Fruit fly (Drosophila melanogaster) whole organism, embryonic: Measurements from ENCODE around the gene CG42699.

Source experiments
- Atf6 ChIP-seq: fragments of 200-800 bp; sonication (Bioruptor generic); IDR thresholded peaks from 2 replicates; pipeline ENCODE4 v1.3.6; 2022; ENCODE audit warnings: missing biosample characterization, missing genetic modification characterization
- Bgb ChIP-seq: fragments of 200-800 bp; sonication (Bioruptor generic); IDR thresholded peaks from 2 replicates; pipeline ENCODE4 v1.3.6; 2022; ENCODE audit warnings: missing biosample characterization, missing genetic modification characterization; ENCODE audit not compliant: partially characterized antibody
- C15 ChIP-seq: fragments of 200-800 bp; sonication (Bioruptor generic); IDR thresholded peaks from 3 replicates; pipeline ENCODE4 v1.3.6; 2022; ENCODE audit warnings: missing biosample characterization, missing genetic modification characterization
- CG10959 ChIP-seq: fragments of 200-800 bp; sonication (Bioruptor generic); IDR thresholded peaks from 2 replicates; pipeline ENCODE4 v1.3.6; 2022; ENCODE audit warnings: missing biosample characterization, missing genetic modification characterization
- CG10979 ChIP-seq: fragments of 200-800 bp; sonication (Bioruptor generic); optimal IDR thresholded peaks from 2 replicates; lab custom pipeline; 2018; ENCODE audit warnings: missing biosample characterization, mild to moderate bottlenecking, missing genetic modification characterization, moderate library complexity
- CG11504 ChIP-seq: fragments of 200-800 bp; sonication (Bioruptor generic); optimal IDR thresholded peaks from 3 replicates; lab custom pipeline; 2019; ENCODE audit warnings: missing biosample characterization, mild to moderate bottlenecking, missing genetic modification characterization, moderate library complexity
- CG12769 ChIP-seq: fragments of 200-800 bp; sonication (Bioruptor generic); optimal IDR thresholded peaks from 2 replicates; lab custom pipeline; 2019; ENCODE audit warnings: missing biosample characterization, mild to moderate bottlenecking, missing genetic modification characterization, moderate library complexity
- CG13624 ChIP-seq: fragments of 200-800 bp; sonication (Bioruptor generic); optimal IDR thresholded peaks from 2 replicates; lab custom pipeline; 2016; ENCODE audit warnings: missing biosample characterization, missing genetic modification characterization
- CG14014 ChIP-seq: fragments of 200-800 bp; sonication (Bioruptor generic); IDR thresholded peaks from 2 replicates; pipeline ENCODE4 v1.3.6; 2022; ENCODE audit warnings: missing biosample characterization, missing genetic modification characterization
- CG15269 ChIP-seq: fragments of 200-800 bp; sonication (Bioruptor generic); optimal IDR thresholded peaks from 2 replicates; lab custom pipeline; 2018; ENCODE audit warnings: missing biosample characterization, mild to moderate bottlenecking, missing genetic modification characterization, moderate library complexity
- CG16779 ChIP-seq: fragments of 200-800 bp; sonication (Bioruptor generic); IDR thresholded peaks from 2 replicates; pipeline ENCODE4 v1.3.6; 2022; ENCODE audit warnings: missing biosample characterization, missing genetic modification characterization
- CG16815 ChIP-seq: fragments of 200-800 bp; sonication (Bioruptor generic); optimal IDR thresholded peaks from 3 replicates; lab custom pipeline; 2017; ENCODE audit warnings: missing biosample characterization, mild to moderate bottlenecking, missing genetic modification characterization
- CG17612 ChIP-seq: fragments of 200-800 bp; sonication (Bioruptor generic); IDR thresholded peaks from 2 replicates; pipeline ENCODE4 v1.3.6; 2022; ENCODE audit warnings: missing biosample characterization, missing genetic modification characterization
- CG18011 ChIP-seq: fragments of 200-800 bp; sonication (Bioruptor generic); optimal IDR thresholded peaks from 2 replicates; lab custom pipeline; 2017; ENCODE audit warnings: missing biosample characterization, missing genetic modification characterization, mild to moderate bottlenecking, moderate library complexity, missing genotype
- CG2120 ChIP-seq: fragments of 200-800 bp; sonication (Bioruptor generic); optimal IDR thresholded peaks from 3 replicates; lab custom pipeline; 2016; ENCODE audit warnings: missing biosample characterization, missing genetic modification characterization
- CG2129 ChIP-seq: fragments of 200-800 bp; sonication (Bioruptor generic); IDR thresholded peaks from 2 replicates; pipeline ENCODE4 v1.3.6; 2022; ENCODE audit warnings: missing biosample characterization, missing genetic modification characterization; ENCODE audit not compliant: partially characterized antibody
- CG2678 ChIP-seq: fragments of 200-800 bp; sonication (Bioruptor generic); optimal IDR thresholded peaks from 3 replicates; lab custom pipeline; 2019; ENCODE audit warnings: missing biosample characterization, mild to moderate bottlenecking, missing genetic modification characterization, moderate library complexity
- CG3065 ChIP-seq: fragments of 200-800 bp; sonication (Bioruptor generic); optimal IDR thresholded peaks from 2 replicates; lab custom pipeline; 2016; ENCODE audit warnings: missing biosample characterization, missing genetic modification characterization
- CG3281 ChIP-seq: fragments of 200-800 bp; sonication (Bioruptor generic); optimal IDR thresholded peaks from 3 replicates; lab custom pipeline; 2017; ENCODE audit warnings: missing biosample characterization, mild to moderate bottlenecking, missing genetic modification characterization
- CG34376 ChIP-seq: fragments of 200-800 bp; sonication (Bioruptor generic); optimal IDR thresholded peaks from 2 replicates; lab custom pipeline; 2018; ENCODE audit warnings: missing biosample characterization, mild to moderate bottlenecking, missing genetic modification characterization
- CG5180 ChIP-seq: fragments of 200-800 bp; sonication (Bioruptor generic); optimal IDR thresholded peaks from 3 replicates; lab custom pipeline; 2017; ENCODE audit warnings: missing biosample characterization, missing genetic modification characterization, mild to moderate bottlenecking, moderate library complexity, missing genetic modification reagents
- CG7372 ChIP-seq: fragments of 200-800 bp; sonication (Bioruptor generic); IDR thresholded peaks from 2 replicates; pipeline ENCODE4 v1.3.6; 2022; ENCODE audit warnings: missing biosample characterization, missing genetic modification characterization
- CG8281 ChIP-seq: fragments of 200-800 bp; sonication (Bioruptor generic); optimal IDR thresholded peaks from 2 replicates; lab custom pipeline; 2018; ENCODE audit warnings: missing biosample characterization, mild to moderate bottlenecking, missing genetic modification characterization, moderate library complexity
- CG8290 ChIP-seq, 3 experiments: fragments of 200-800 bp; sonication (Bioruptor generic); optimal IDR thresholded peaks; 2 replicates each; lab custom pipeline; 2016 to 2019; ENCODE audit warnings: missing biosample characterization in 3 of 3, missing genetic modification characterization in 3 of 3, mild to moderate bottlenecking in 2 of 3, moderate library complexity in 1 of 3
- Deaf1 ChIP-seq: fragments of 200-800 bp; optimal IDR thresholded peaks from 3 replicates; lab custom pipeline; 2019; ENCODE audit warnings: missing biosample characterization, mild to moderate bottlenecking, missing genetic modification characterization, moderate library complexity
- Dp ChIP-seq: fragments of 200-800 bp; sonication (Bioruptor generic); optimal IDR thresholded peaks from 2 replicates; lab custom pipeline; 2018; ENCODE audit warnings: missing biosample characterization, mild to moderate bottlenecking, missing genetic modification characterization, moderate library complexity
- E2f2 ChIP-seq: fragments of 200-800 bp; sonication (Bioruptor generic); IDR thresholded peaks from 2 replicates; pipeline ENCODE4 v1.3.6; 2022; ENCODE audit warnings: missing biosample characterization, missing genetic modification characterization
- Meics ChIP-seq: fragments of 200-800 bp; sonication (Bioruptor generic); optimal IDR thresholded peaks from 2 replicates; lab custom pipeline; 2017; ENCODE audit warnings: missing biosample characterization, mild to moderate bottlenecking, missing genetic modification characterization
- Nf-YA ChIP-seq: fragments of 200-800 bp; sonication (Bioruptor generic); IDR thresholded peaks from 2 replicates; pipeline ENCODE4 v1.3.6; 2022; ENCODE audit warnings: missing biosample characterization, missing genetic modification characterization
- Trl ChIP-seq, 3 experiments: fragments of >200 bp in 2 of 3; fragments of 200-800 bp in 1 of 3; sonication (Bioruptor generic) in 1 of 3; optimal IDR thresholded peaks; 2 replicates in 1 of 3; 3 replicates in 2 of 3; lab custom pipeline; 2016 to 2017; ENCODE audit warnings: missing biosample characterization in 1 of 3, missing genetic modification characterization in 1 of 3
- Vsx1 ChIP-seq: fragments of 200-800 bp; sonication (Bioruptor generic); optimal IDR thresholded peaks from 2 replicates; lab custom pipeline; 2017; ENCODE audit warnings: missing biosample characterization, mild to moderate bottlenecking, missing genetic modification characterization, missing genetic modification reagents
- Xrp1 ChIP-seq: fragments of 200-800 bp; sonication (Bioruptor generic); IDR thresholded peaks from 2 replicates; pipeline ENCODE4 v1.3.6; 2022; ENCODE audit warnings: missing biosample characterization, missing genetic modification characterization
- al ChIP-seq: fragments of 200-800 bp; sonication (Bioruptor generic); IDR thresholded peaks from 2 replicates; pipeline ENCODE4 v1.3.6; 2022; ENCODE audit warnings: missing biosample characterization, missing genetic modification characterization
- chinmo ChIP-seq: fragments of 200-800 bp; sonication (Bioruptor generic); IDR thresholded peaks from 4 replicates; pipeline ENCODE4 v1.3.6; 2022; ENCODE audit warnings: missing biosample characterization, missing genetic modification characterization; ENCODE audit not compliant: partially characterized antibody
- exex ChIP-seq: fragments of 200-800 bp; sonication (Bioruptor generic); optimal IDR thresholded peaks from 4 replicates; lab custom pipeline; 2018; ENCODE audit warnings: missing biosample characterization, mild to moderate bottlenecking, missing genetic modification characterization, moderate library complexity
- gem ChIP-seq: fragments of 200-800 bp; sonication (Bioruptor generic); optimal IDR thresholded peaks from 2 replicates; lab custom pipeline; 2019; ENCODE audit warnings: missing biosample characterization, mild to moderate bottlenecking, missing genetic modification characterization, moderate library complexity
- ind ChIP-seq: fragments of 200-800 bp; sonication (Bioruptor generic); optimal IDR thresholded peaks from 3 replicates; lab custom pipeline; 2016; ENCODE audit warnings: missing biosample characterization, missing genetic modification characterization
- lab ChIP-seq: fragments of 200-800 bp; sonication (Bioruptor generic); optimal IDR thresholded peaks from 3 replicates; lab custom pipeline; 2017; ENCODE audit warnings: missing biosample characterization, missing genetic modification characterization, mild to moderate bottlenecking, moderate library complexity, missing genetic modification reagents
- lilli ChIP-seq: fragments of 200-800 bp; sonication (Bioruptor generic); optimal IDR thresholded peaks from 3 replicates; lab custom pipeline; 2016; ENCODE audit warnings: missing biosample characterization, missing genetic modification characterization
- lola ChIP-seq, 3 experiments: fragments of >200 bp in 2 of 3; fragments of 200-800 bp in 1 of 3; sonication (Bioruptor generic) in 1 of 3; optimal IDR thresholded peaks; 2 replicates each; lab custom pipeline; 2017 to 2019; ENCODE audit warnings: missing biosample characterization in 3 of 3, missing genetic modification characterization in 3 of 3, mild to moderate bottlenecking in 1 of 3, moderate library complexity in 1 of 3
- otp ChIP-seq: fragments of 200-800 bp; sonication (Bioruptor generic); IDR thresholded peaks from 3 replicates; pipeline ENCODE4, ENCODE4 v1.3.6; 2022; ENCODE audit warnings: missing biosample characterization, missing genetic modification characterization
- row ChIP-seq: fragments of 200-800 bp; sonication (Bioruptor generic); IDR thresholded peaks from 3 replicates; pipeline ENCODE4 v1.3.6; 2022; ENCODE audit warnings: missing biosample characterization, missing genetic modification characterization
- slbo ChIP-seq: fragments of 200-800 bp; sonication (Bioruptor generic); IDR thresholded peaks from 2 replicates; pipeline ENCODE4 v1.3.6; 2022; ENCODE audit warnings: missing biosample characterization, missing genetic modification characterization
- tio ChIP-seq: fragments of 200-800 bp; sonication (Bioruptor generic); optimal IDR thresholded peaks from 2 replicates; lab custom pipeline; 2017; ENCODE audit warnings: missing biosample characterization, missing genetic modification characterization, inconsistent platforms
- z ChIP-seq: fragments of 200-800 bp; sonication (Bioruptor generic); IDR thresholded peaks from 3 replicates; pipeline ENCODE4 v1.3.6; 2022; ENCODE audit warnings: missing biosample characterization, missing genetic modification characterization
- zf30C ChIP-seq: fragments of 200-800 bp; sonication (Bioruptor generic); optimal IDR thresholded peaks from 3 replicates; lab custom pipeline; 2018; ENCODE audit warnings: missing biosample characterization, mild to moderate bottlenecking, missing genetic modification characterization

Gene CG42699

dm6 chrX:5715455-5716227, 48.7 kb upstream of the CG42699 start (continued):
- TF ChIP-seq CG10959 (GFP tag; lab: Robert Waterston, UW) (no peak), lola (GFP tag; optimal IDR thresholded peaks at IDR 0.05; lab: Kevin White, UChicago) (no peak), ind (GFP tag; lab: Kevin White, UChicago) (no peak), CG16779 (GFP tag; lab: Robert Waterston, UW) (no peak), Atf6 (0 out of 2 replicates have a peak, but pooled peaks have one; percentile 7), C15 (GFP tag; lab: Robert Waterston, UW) (no peak), Meics (GFP tag; lab: Kevin White, UChicago) (peak; percentile 4), CG8290 (GFP tag; optimal IDR thresholded peaks at IDR 0.05; lab: Kevin White, UChicago) (no peak), CG8290 (tag; optimal IDR thresholded peaks at IDR 0.05; lab: Kevin White, UChicago) (peak in 1 of 2 experiments; percentile 23), Deaf1 (tag; lab: Kevin White, UChicago) (peak; percentile 3), CG3281 (GFP tag; lab: Kevin White, UChicago) (no peak), lab (GFP tag; lab: Kevin White, UChicago) (peak; percentile 31), Xrp1 (GFP tag; lab: Robert Waterston, UW) (peak; percentile 19; the same call in 1 of the 2 replicates), chinmo (GFP tag; lab: Robert Waterston, UW) (0 out of 4 replicates have a peak, but pooled peaks have one; percentile 56), otp (GFP tag; lab: Robert Waterston, UW) (0 out of 3 replicates have a peak, but pooled peaks have one; percentile 34), CG2120 (GFP tag; lab: Kevin White, UChicago) (peak; percentile 34), lilli (peak; percentile 15), CG8281 (tag; lab: Kevin White, UChicago) (peak; percentile 87), CG3065 (GFP tag; lab: Kevin White, UChicago) (peak; percentile 25), gem (tag; lab: Kevin White, UChicago) (peak; percentile 18), Vsx1 (no peak), Nf-YA (GFP tag; lab: Robert Waterston, UW) (no peak), row (peak; percentile 47), CG18011 (no peak), al (GFP tag; lab: Robert Waterston, UW) (0 out of 2 replicates have a peak, but pooled peaks have one; percentile 12), CG11504 (tag; lab: Kevin White, UChicago) (peak; percentile 19), CG12769 (peak; percentile 14), E2f2 (0 out of 2 replicates have a peak, but pooled peaks have one; percentile 22), slbo (GFP tag; lab: Robert Waterston, UW) (peak; percentile 26; the same call in 1 of the 2 replicates), CG2129 (GFP tag; lab: Robert Waterston, UW) (no peak), CG7372 (GFP tag; lab: Robert Waterston, UW) (peak; percentile 98), CG17612 (GFP tag; lab: Robert Waterston, UW) (no peak), tio (GFP tag; lab: Kevin White, UChicago) (no peak), Dp (no peak), CG34376 (GFP tag; lab: Kevin White, UChicago) (peak; percentile 23), CG14014 (GFP tag; lab: Robert Waterston, UW) (no peak), z (GFP tag; lab: Robert Waterston, UW) (peak; percentile 83), CG10979 (peak; percentile 50), CG16815 (GFP tag; lab: Kevin White, UChicago) (no peak), CG15269 (tag; lab: Kevin White, UChicago) (peak; percentile 19), CG5180 (GFP tag; lab: Kevin White, UChicago) (peak; percentile 1), Trl (optimal IDR thresholded peaks at IDR 0.05; lab: Kevin White, UChicago) (peak in 1 of 2 experiments; percentile 17), Trl (GFP tag; optimal IDR thresholded peaks at IDR 0.05; lab: Kevin White, UChicago) (no peak), Bgb (GFP tag; lab: Robert Waterston, UW) (peak; percentile 7; the same call in 1 of the 2 replicates), exex (tag; lab: Kevin White, UChicago) (peak; percentile 24), zf30C (peak; percentile 43), CG13624 (GFP tag; lab: Kevin White, UChicago) (peak; percentile 20), CG2678 (tag; lab: Kevin White, UChicago) (peak; percentile 19)
